Worm (Caenorhabditis elegans): ENCODE results near the gene Y53C12A.10.

The Y53C12A.10 gene

DNA sequence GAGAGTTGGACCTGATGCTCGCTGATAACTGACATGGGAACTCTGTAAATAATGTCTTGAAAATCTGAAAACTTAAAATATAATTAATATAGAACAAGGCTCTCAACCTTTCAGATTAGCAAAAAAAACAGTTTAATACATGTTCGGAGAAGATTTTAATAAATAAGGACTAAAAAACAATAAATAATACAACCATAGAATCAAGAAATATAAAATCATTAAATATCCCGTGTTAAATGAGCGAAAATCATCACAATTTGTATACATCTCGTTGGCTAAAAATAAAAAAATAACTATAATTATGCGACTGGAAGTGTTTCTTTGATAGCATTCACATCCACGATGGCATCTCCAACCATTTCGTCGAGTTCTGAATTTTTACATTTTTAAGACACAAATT lies at the start of gene Y53C12A.10:
Y53C12A.10 (minus strand) TSS at position 101 of the 400 bp plus-strand sequence.
- no peak for TF ChIP-seq nhr-10 (tag; optimal IDR thresholded peaks at IDR 0.05)
- TF ChIP-seq ztf-11 (tag; optimal IDR thresholded peaks at IDR 0.05): no peak
- no peak for TF ChIP-seq nhr-25 (tag; optimal IDR thresholded peaks at IDR 0.05)

DNA sequence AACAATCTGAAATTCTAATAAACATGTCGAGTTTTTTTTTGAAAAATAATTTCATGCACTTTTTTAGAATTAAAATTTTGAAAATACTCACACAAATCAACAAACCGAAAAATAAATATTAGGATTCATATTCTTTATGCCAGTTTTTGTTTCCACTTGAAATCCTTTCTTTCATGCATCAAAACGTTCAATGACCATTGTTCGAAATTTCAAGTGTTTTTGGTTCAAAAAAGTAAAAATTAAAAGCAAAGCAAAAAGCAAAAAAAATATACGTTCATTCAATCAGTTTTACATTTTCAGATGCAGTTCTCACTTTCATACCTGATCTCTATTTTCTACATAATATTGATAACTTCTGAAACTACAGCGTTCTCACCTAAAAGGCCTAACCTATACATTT lies 49.1 kb upstream of the Y53C12A.10 start, which contains the start of gene ZK1321.1:
ZK1321.1 (plus strand) TSS at position 301 of the 400 bp plus-strand sequence.
- TF ChIP-seq unc-55 (GFP tag; optimal IDR thresholded peaks at IDR 0.05) (no peak), elt-1 (tag; optimal IDR thresholded peaks at IDR 0.05) (no peak), crh-2 (tag; optimal IDR thresholded peaks at IDR 0.05) (no peak), nhr-237 (tag; optimal IDR thresholded peaks at IDR 0.05) (no peak), Y55F3AM.14 (GFP tag; optimal IDR thresholded peaks at IDR 0.05) (no peak), nhr-129 (tag; optimal IDR thresholded peaks at IDR 0.05) (no peak), R02D3.7 (tag; optimal IDR thresholded peaks at IDR 0.05) (no peak), nhr-12 (tag; optimal IDR thresholded peaks at IDR 0.05) (no peak), nhr-11 (tag; optimal IDR thresholded peaks at IDR 0.05) (no peak), alr-1 (tag; optimal IDR thresholded peaks at IDR 0.05) (no peak), snpc-4 (tag; optimal IDR thresholded peaks at IDR 0.05) (no peak), sma-9 (GFP tag; optimal IDR thresholded peaks at IDR 0.05) (no peak), sma-9 (tag; optimal IDR thresholded peaks at IDR 0.05) (no peak), fos-1 (tag; optimal IDR thresholded peaks at IDR 0.05) (no peak), ztf-11 (tag; optimal IDR thresholded peaks at IDR 0.05) (no peak)

DNA sequence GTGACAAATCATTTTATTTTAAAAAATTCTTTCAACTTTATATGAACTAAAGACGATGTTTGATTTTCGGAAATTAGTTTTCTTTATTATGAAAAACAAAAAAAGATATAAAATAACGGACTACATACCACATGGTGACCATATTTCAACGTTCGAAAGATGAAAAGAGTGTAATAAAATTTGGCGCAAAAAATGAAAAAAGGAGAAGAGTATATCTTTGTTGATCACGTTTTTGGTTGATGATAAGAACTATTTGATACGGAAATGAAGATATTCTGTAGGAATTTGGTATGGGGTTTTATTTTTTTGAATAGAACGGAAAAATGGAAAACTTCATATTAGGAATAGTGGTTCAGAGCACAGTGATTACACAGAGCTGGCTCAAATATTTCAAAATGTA lies 48.4 kb upstream of the Y53C12A.10 start, which contains the start of gene Y53C12B.7:
Y53C12B.7 (minus strand) TSS at position 163 of the 400 bp plus-strand sequence.
- TF ChIP-seq crh-2 (tag; optimal IDR thresholded peaks at IDR 0.05) (no peak), blmp-1 (tag; optimal IDR thresholded peaks at IDR 0.05; ENCODE audit: insufficient read depth) (peak; percentile 17), sma-9 (GFP tag; optimal IDR thresholded peaks at IDR 0.05) (peak; percentile 36), sma-9 (tag; optimal IDR thresholded peaks at IDR 0.05) (no peak), nhr-21 (tag; optimal IDR thresholded peaks at IDR 0.05) (no peak)

DNA sequence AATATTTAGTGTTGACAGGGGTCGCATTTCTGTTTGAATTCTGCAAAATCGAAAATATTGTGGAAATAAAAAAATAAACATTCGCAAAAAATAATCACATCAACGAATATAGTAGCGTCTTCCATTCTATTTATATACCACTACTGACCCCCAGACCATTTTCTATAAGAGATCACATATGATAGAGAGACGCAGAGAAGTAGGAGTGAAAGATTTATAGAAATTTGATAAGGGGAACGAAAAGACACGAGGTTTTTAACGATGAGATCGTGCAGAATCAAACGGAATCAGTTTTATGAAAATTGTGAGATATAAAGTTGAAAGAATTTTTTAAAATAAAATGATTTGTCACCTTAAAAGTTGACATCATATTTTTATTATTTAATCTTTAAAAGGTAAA lies 47.6 kb upstream of the Y53C12A.10 start:
- TF ChIP-seq ceh-82 (tag; optimal IDR thresholded peaks at IDR 0.05) (no peak), ztf-4 (tag; optimal IDR thresholded peaks at IDR 0.05) (no peak), C34F6.9 (tag; optimal IDR thresholded peaks at IDR 0.05) (no peak), lsy-2 (tag; optimal IDR thresholded peaks at IDR 0.05) (peak in 1 of 2 experiments; percentile 8), mdl-1 (tag; optimal IDR thresholded peaks at IDR 0.05) (peak in 1 of 2 experiments; percentile 4), egl-27 (tag; optimal IDR thresholded peaks at IDR 0.05) (no peak), lin-39 (tag; optimal IDR thresholded peaks at IDR 0.05) (no peak), elt-3 (tag; optimal IDR thresholded peaks at IDR 0.05) (no peak), ZK546.5 (tag; optimal IDR thresholded peaks at IDR 0.05) (no peak), sma-3 (GFP tag; optimal IDR thresholded peaks at IDR 0.05) (peak; percentile 33), mbf-1 (tag; optimal IDR thresholded peaks at IDR 0.05) (no peak), nhr-21 (tag; optimal IDR thresholded peaks at IDR 0.05) (peak; percentile 50), blmp-1 (tag; optimal IDR thresholded peaks at IDR 0.05; ENCODE audit: insufficient read depth) (no peak), nhr-25 (tag; optimal IDR thresholded peaks at IDR 0.05) (peak; percentile 46), lin-13 (GFP tag; optimal IDR thresholded peaks at IDR 0.05) (no peak), fos-1 (tag; optimal IDR thresholded peaks at IDR 0.05) (no peak), elt-1 (tag; optimal IDR thresholded peaks at IDR 0.05) (no peak), nhr-12 (tag; optimal IDR thresholded peaks at IDR 0.05) (no peak), dmd-4 (tag; optimal IDR thresholded peaks at IDR 0.05) (no peak), nhr-77 (tag; optimal IDR thresholded peaks at IDR 0.05) (no peak), sma-9 (GFP tag; optimal IDR thresholded peaks at IDR 0.05) (peak; percentile 85), sma-9 (tag; optimal IDR thresholded peaks at IDR 0.05) (no peak), unc-55 (GFP tag; optimal IDR thresholded peaks at IDR 0.05) (no peak), nhr-11 (tag; optimal IDR thresholded peaks at IDR 0.05) (no peak), Y55F3AM.14 (GFP tag; optimal IDR thresholded peaks at IDR 0.05) (no peak), skn-1 (tag; optimal IDR thresholded peaks at IDR 0.05) (no peak), nhr-10 (tag; optimal IDR thresholded peaks at IDR 0.05) (no peak), nhr-6 (tag; optimal IDR thresholded peaks at IDR 0.05) (no peak), ceh-16 (tag; optimal IDR thresholded peaks at IDR 0.05) (no peak)

DNA sequence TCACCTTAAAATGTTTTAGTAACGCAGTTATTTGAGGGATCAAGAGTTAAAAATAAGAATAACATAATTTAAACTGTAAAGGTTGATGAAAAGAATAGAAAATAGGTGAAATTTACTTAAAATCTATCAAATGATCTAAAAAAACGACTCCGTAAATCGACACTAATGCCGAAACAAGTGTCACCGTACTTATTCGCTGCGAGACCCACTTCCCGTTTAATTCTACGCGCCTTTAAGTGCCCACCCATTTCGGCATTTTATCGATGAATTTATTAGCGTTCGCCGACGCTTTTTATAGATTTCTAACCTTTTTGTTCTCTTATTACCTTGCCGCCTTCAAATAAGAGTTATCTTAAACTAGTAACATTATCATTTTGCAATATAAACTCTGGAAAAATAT lies 41.4 kb upstream of the Y53C12A.10 start, which contains the start of the genes Y53C12B.1 and nos-3:
Y53C12B.1 (minus strand) TSS at position 10 of the 400 bp plus-strand sequence.
nos-3 (plus strand) TSS at position 248 of the 400 bp plus-strand sequence.
- TF ChIP-seq lin-13 (GFP tag; optimal IDR thresholded peaks at IDR 0.05) (peak; percentile 80), alr-1 (tag; optimal IDR thresholded peaks at IDR 0.05) (no peak), nhr-11 (tag; optimal IDR thresholded peaks at IDR 0.05) (no peak), sma-3 (GFP tag; optimal IDR thresholded peaks at IDR 0.05) (peak; percentile 77), F13H6.1 (tag; optimal IDR thresholded peaks at IDR 0.05) (peak; percentile 71), snpc-4 (tag; optimal IDR thresholded peaks at IDR 0.05) (peak; percentile 57), R02D3.7 (tag; optimal IDR thresholded peaks at IDR 0.05) (peak; percentile 83), C34F6.9 (tag; optimal IDR thresholded peaks at IDR 0.05) (peak; percentile 85), blmp-1 (tag; optimal IDR thresholded peaks at IDR 0.05; ENCODE audit: insufficient read depth) (peak; percentile 24), lsy-2 (tag; optimal IDR thresholded peaks at IDR 0.05) (peak; percentile 97 to 99), nhr-21 (tag; optimal IDR thresholded peaks at IDR 0.05) (peak; percentile 83), nhr-25 (tag; optimal IDR thresholded peaks at IDR 0.05) (peak; percentile 75), nhr-129 (tag; optimal IDR thresholded peaks at IDR 0.05) (peak; percentile 88), sem-4 (tag; optimal IDR thresholded peaks at IDR 0.05) (peak; percentile 50), aly-2 (tag; optimal IDR thresholded peaks at IDR 0.05) (no peak), unc-62 (GFP tag; optimal IDR thresholded peaks at IDR 0.05) (no peak), fos-1 (tag; optimal IDR thresholded peaks at IDR 0.05) (peak; percentile 54), egl-27 (tag; optimal IDR thresholded peaks at IDR 0.05) (peak; percentile 12), ZK546.5 (tag; optimal IDR thresholded peaks at IDR 0.05) (no peak), sma-9 (GFP tag; optimal IDR thresholded peaks at IDR 0.05) (peak; percentile 82), sma-9 (tag; optimal IDR thresholded peaks at IDR 0.05) (no peak), unc-55 (GFP tag; optimal IDR thresholded peaks at IDR 0.05) (peak; percentile 98), lin-11 (tag; optimal IDR thresholded peaks at IDR 0.05) (peak; percentile 66), unc-39 (tag; optimal IDR thresholded peaks at IDR 0.05) (no peak)
